Worm (Caenorhabditis elegans) whole organism, L3 larva: ENCODE data around the gene T03G6.1.

ENCODE experiments used
- R02D3.7 ChIP-seq: fragments of 150-350 bp; optimal IDR thresholded peaks from 2 replicates; lab custom pipeline; 2014; ENCODE audit warnings: missing biosample characterization, missing genetic modification characterization
- aly-2 ChIP-seq: fragments of 150-350 bp; optimal IDR thresholded peaks from 2 replicates; lab custom pipeline; 2014; ENCODE audit warnings: missing biosample characterization, missing genetic modification characterization
- ama-1 ChIP-seq: fragments of 150-350 bp; optimal IDR thresholded peaks from 2 replicates; lab custom pipeline; 2018
- ceh-28 ChIP-seq: fragments of 150-350 bp; optimal IDR thresholded peaks from 2 replicates; lab custom pipeline; 2014; ENCODE audit warnings: missing biosample characterization, missing genetic modification reagents, missing genetic modification characterization
- ceh-9 ChIP-seq: sonication (generic microtip); optimal IDR thresholded peaks from 2 replicates; lab custom pipeline; 2018; ENCODE audit warnings: missing biosample characterization, missing genetic modification characterization
- egl-27 ChIP-seq: sonication (generic microtip); optimal IDR thresholded peaks from 4 replicates; lab custom pipeline; 2017; ENCODE audit warnings: missing biosample characterization, missing genetic modification reagents, missing genetic modification characterization
- fkh-10 ChIP-seq: sonication (generic microtip); optimal IDR thresholded peaks from 2 replicates; lab custom pipeline; 2017; ENCODE audit warnings: missing biosample characterization, missing genetic modification reagents, missing genetic modification characterization
- fos-1 ChIP-seq: fragments of 150-350 bp; optimal IDR thresholded peaks from 2 replicates; lab custom pipeline; 2014; ENCODE audit warnings: missing biosample characterization, missing genetic modification characterization
- lin-15B ChIP-seq: fragments of 150-350 bp; optimal IDR thresholded peaks from 2 replicates; lab custom pipeline; 2014; ENCODE audit warnings: missing biosample characterization, missing genetic modification characterization
- mdl-1 ChIP-seq: fragments of 150-350 bp; optimal IDR thresholded peaks from 2 replicates; lab custom pipeline; 2014; ENCODE audit warnings: missing biosample characterization, missing genetic modification characterization
- nhr-237 ChIP-seq: fragments of 150-350 bp; optimal IDR thresholded peaks from 2 replicates; lab custom pipeline; 2014; ENCODE audit warnings: missing biosample characterization, missing genetic modification characterization
- nhr-77 ChIP-seq: fragments of 150-350 bp; optimal IDR thresholded peaks from 2 replicates; lab custom pipeline; 2014; ENCODE audit warnings: missing biosample characterization, missing genetic modification characterization
- skn-1 ChIP-seq: fragments of 150-350 bp; optimal IDR thresholded peaks from 2 replicates; lab custom pipeline; 2014; ENCODE audit warnings: missing biosample characterization, missing genetic modification characterization
- unc-62 ChIP-seq: fragments of 150-350 bp; sonication (generic microtip); optimal IDR thresholded peaks from 4 replicates; lab custom pipeline; 2014; ENCODE audit warnings: missing biosample characterization, missing genetic modification reagents, missing genetic modification characterization

- TF ChIP-seq unc-62 (GFP tag; lab: Kevin White, UChicago) (no peak), lin-15B (tag; lab: Kevin White, UChicago) (no peak), mdl-1 (tag; lab: Kevin White, UChicago) (no peak), ceh-9 (no peak), nhr-237 (no peak), egl-27 (tag; lab: Kevin White, UChicago) (no peak), nhr-77 (tag; lab: Kevin White, UChicago) (no peak), R02D3.7 (no peak), fos-1 (tag; lab: Kevin White, UChicago) (no peak), fkh-10 (GFP tag; lab: Kevin White, UChicago) (no peak), aly-2 (tag; lab: Kevin White, UChicago) (no peak), skn-1 (tag; lab: Kevin White, UChicago) (no peak), ceh-28 (tag; lab: Kevin White, UChicago) (no peak), ama-1 (lab: Kevin White, UChicago) (no peak)
Measured at ce11 chrX:2580524-2580981, 27.5 kb upstream of the T03G6.1 start, which contains the start of gene H01M10.1.
